Worm (Caenorhabditis elegans) whole organism, late embryonic: ENCODE measurements around the gene slfl-4.
"Not testable (repeated sequence)": the region's sequence is repeated elsewhere in the genome, so short reads cannot be mapped to it uniquely, and the experiment has no call there.

Source experiments
- C38D4.7 ChIP-seq: fragments of 200-800 bp; sonication (Bioruptor generic); optimal IDR thresholded peaks from 2 replicates; lab custom pipeline; 2018; ENCODE audit warnings: mild to moderate bottlenecking, missing genetic modification characterization, moderate library complexity, missing compliant biosample characterization
- F13H6.1 ChIP-seq: sonication (generic microtip); optimal IDR thresholded peaks from 2 replicates; lab custom pipeline; 2016; ENCODE audit warnings: missing genetic modification characterization, missing compliant biosample characterization
- K09A11.1 ChIP-seq: sonication (generic microtip); optimal IDR thresholded peaks from 2 replicates; lab custom pipeline; 2017; ENCODE audit warnings: antibody characterized with exemption, mild to moderate bottlenecking, missing genetic modification characterization, missing compliant biosample characterization; ENCODE audit not compliant: insufficient read depth
- T23F11.4 ChIP-seq: fragments of 200-800 bp; sonication (Bioruptor generic); optimal IDR thresholded peaks from 2 replicates; lab custom pipeline; 2018; ENCODE audit warnings: mild to moderate bottlenecking, missing genetic modification characterization, missing compliant biosample characterization
- Y22D7AL.16 ChIP-seq: sonication (generic microtip); optimal IDR thresholded peaks from 2 replicates; lab custom pipeline; 2016; ENCODE audit warnings: missing genetic modification characterization, missing compliant biosample characterization
- ahr-1 ChIP-seq: sonication (generic microtip); optimal IDR thresholded peaks from 2 replicates; lab custom pipeline; 2016; ENCODE audit warnings: missing genetic modification characterization, missing compliant biosample characterization
- ceh-18 ChIP-seq: sonication (generic microtip); optimal IDR thresholded peaks from 2 replicates; lab custom pipeline; 2016; ENCODE audit warnings: missing genetic modification characterization, missing compliant biosample characterization
- ceh-19 ChIP-seq: fragments of 200-800 bp; sonication (Bioruptor generic); optimal IDR thresholded peaks from 2 replicates; lab custom pipeline; 2018; ENCODE audit warnings: mild to moderate bottlenecking, missing genetic modification characterization, missing compliant biosample characterization
- ceh-2 ChIP-seq: sonication (generic microtip); optimal IDR thresholded peaks from 2 replicates; lab custom pipeline; 2016; ENCODE audit warnings: missing genotype, missing genetic modification characterization, missing compliant biosample characterization
- ceh-22 ChIP-seq: sonication (generic microtip); optimal IDR thresholded peaks from 2 replicates; lab custom pipeline; 2017; ENCODE audit warnings: missing biosample characterization, missing genetic modification characterization
- ceh-24 ChIP-seq: sonication (generic microtip); optimal IDR thresholded peaks from 2 replicates; lab custom pipeline; 2016; ENCODE audit warnings: mild to moderate bottlenecking, missing genetic modification characterization, missing compliant biosample characterization
- ceh-45 ChIP-seq: fragments of 200-800 bp; sonication (Bioruptor generic); IDR thresholded peaks from 2 replicates; pipeline ENCODE4 v1.3.6; 2022; ENCODE audit warnings: missing genetic modification reagents, missing genetic modification characterization, missing compliant biosample characterization
- ceh-6 ChIP-seq: fragments of 200-800 bp; sonication (Bioruptor generic); optimal IDR thresholded peaks from 2 replicates; lab custom pipeline; 2018; ENCODE audit warnings: mild to moderate bottlenecking, missing genetic modification characterization, missing compliant biosample characterization
- dmd-4 ChIP-seq: sonication (generic microtip); optimal IDR thresholded peaks from 2 replicates; lab custom pipeline; 2016; ENCODE audit warnings: borderline replicate concordance, missing genetic modification characterization, missing compliant biosample characterization
- dve-1 ChIP-seq: sonication (generic microtip); optimal IDR thresholded peaks from 2 replicates; lab custom pipeline; 2017; ENCODE audit warnings: antibody characterized with exemption, mild to moderate bottlenecking, missing genetic modification characterization, missing compliant biosample characterization
- elt-2 ChIP-seq: sonication (generic microtip); optimal IDR thresholded peaks from 2 replicates; lab custom pipeline; 2016; ENCODE audit warnings: missing genetic modification reagents, missing genetic modification characterization, missing compliant biosample characterization
- ets-4 ChIP-seq: sonication (generic microtip); optimal IDR thresholded peaks from 2 replicates; lab custom pipeline; 2016; ENCODE audit warnings: missing genetic modification characterization, missing compliant biosample characterization
- eyg-1 ChIP-seq: sonication (generic microtip); optimal IDR thresholded peaks from 2 replicates; lab custom pipeline; 2016; ENCODE audit warnings: missing genotype, missing genetic modification characterization, missing compliant biosample characterization
- fax-1 ChIP-seq: sonication (generic microtip); optimal IDR thresholded peaks from 2 replicates; lab custom pipeline; 2016; ENCODE audit warnings: missing genotype, missing genetic modification characterization, missing compliant biosample characterization
- gmeb-2 ChIP-seq: sonication (generic microtip); optimal IDR thresholded peaks from 2 replicates; lab custom pipeline; 2016; ENCODE audit warnings: missing genetic modification characterization, inconsistent platforms, missing compliant biosample characterization
- hlh-30 ChIP-seq: sonication (generic microtip); optimal IDR thresholded peaks from 2 replicates; lab custom pipeline; 2017; ENCODE audit warnings: antibody characterized with exemption, missing genetic modification characterization, missing compliant biosample characterization; ENCODE audit not compliant: insufficient read depth
- lim-6 ChIP-seq: sonication (generic microtip); optimal IDR thresholded peaks from 2 replicates; lab custom pipeline; 2016; ENCODE audit warnings: missing genetic modification characterization, missing compliant biosample characterization
- nhr-11 ChIP-seq: fragments of 150-350 bp; optimal IDR thresholded peaks from 2 replicates; lab custom pipeline; 2014; ENCODE audit warnings: missing biosample characterization, missing genetic modification characterization
- npax-4 ChIP-seq: sonication (generic microtip); optimal IDR thresholded peaks from 2 replicates; lab custom pipeline; 2016; ENCODE audit warnings: missing genetic modification characterization, missing compliant biosample characterization
- pax-1 ChIP-seq: fragments of 150-350 bp; optimal IDR thresholded peaks from 2 replicates; lab custom pipeline; 2014; ENCODE audit warnings: missing biosample characterization, missing genetic modification characterization
- pha-2 ChIP-seq: sonication (generic microtip); optimal IDR thresholded peaks from 2 replicates; lab custom pipeline; 2017; ENCODE audit warnings: mild to moderate bottlenecking, missing genetic modification characterization, missing compliant biosample characterization
- pha-4 ChIP-seq: fragments of 150-350 bp; optimal IDR thresholded peaks from 2 replicates; lab custom pipeline; 2018; ENCODE audit warnings: missing biosample characterization, missing genetic modification reagents, missing genetic modification characterization
- pqm-1 ChIP-seq: sonication (generic microtip); optimal IDR thresholded peaks from 2 replicates; lab custom pipeline; 2016; ENCODE audit warnings: missing genetic modification characterization, missing compliant biosample characterization
- rnt-1 ChIP-seq: sonication (generic microtip); optimal IDR thresholded peaks from 2 replicates; lab custom pipeline; 2016; ENCODE audit warnings: missing genetic modification characterization, missing compliant biosample characterization
- sdc-2 ChIP-seq: sonication (generic microtip); optimal IDR thresholded peaks from 2 replicates; lab custom pipeline; 2016; ENCODE audit warnings: missing genotype, missing genetic modification characterization, missing compliant biosample characterization
- sox-4 ChIP-seq: sonication (generic microtip); optimal IDR thresholded peaks from 2 replicates; lab custom pipeline; 2017; ENCODE audit warnings: mild to moderate bottlenecking, missing genetic modification characterization, inconsistent platforms, missing compliant biosample characterization
- syd-9 ChIP-seq: sonication (generic microtip); optimal IDR thresholded peaks from 2 replicates; lab custom pipeline; 2016; ENCODE audit warnings: mild to moderate bottlenecking, missing genetic modification characterization, moderate library complexity, missing compliant biosample characterization
- tbx-2 ChIP-seq: sonication (generic microtip); optimal IDR thresholded peaks from 2 replicates; lab custom pipeline; 2016; ENCODE audit warnings: missing genetic modification characterization, missing compliant biosample characterization
- unc-3 ChIP-seq, 2 experiments: fragments of 200-800 bp in 1 of 2; sonication (Bioruptor generic) in 1 of 2; sonication (generic microtip) in 1 of 2; conservative IDR thresholded peaks in 1 of 2; optimal IDR thresholded peaks in 1 of 2; 2 replicates each; pipeline versions ENCODE4 v1.3.6 to Lab custom; 2016 to 2022; ENCODE audit warnings: missing compliant biosample characterization in 2 of 2, missing genetic modification characterization in 2 of 2, missing genetic modification reagents in 1 of 2
- unc-42 ChIP-seq: sonication (generic microtip); optimal IDR thresholded peaks from 2 replicates; lab custom pipeline; 2016; ENCODE audit warnings: missing genotype, missing genetic modification characterization, missing compliant biosample characterization
- unc-86 ChIP-seq: sonication (generic microtip); optimal IDR thresholded peaks from 2 replicates; lab custom pipeline; 2016; ENCODE audit warnings: missing genetic modification characterization, missing compliant biosample characterization

The slfl-4 gene

DNA sequence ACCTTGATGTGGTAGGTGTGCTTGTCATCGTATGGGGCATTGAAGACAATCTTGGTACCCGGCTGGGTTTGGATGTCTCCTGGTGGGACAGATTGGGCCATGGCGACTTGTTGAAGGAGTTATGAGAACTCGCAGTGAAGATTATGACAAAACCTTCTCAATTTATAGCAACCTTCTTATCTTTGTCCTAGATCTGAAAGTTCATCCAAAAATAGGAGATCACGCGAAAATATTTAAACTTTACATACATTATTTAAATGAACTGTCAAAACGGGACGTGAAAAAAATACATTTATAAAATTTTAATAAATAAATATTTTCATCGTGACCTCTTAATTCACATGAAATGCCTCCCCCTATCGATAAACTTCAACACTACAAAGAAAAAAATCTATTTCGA is 38.7 kb downstream of the slfl-4 start, which contains the start of the genes msp-59 and ZK354.2:
Gene msp-59 (minus strand): TSS at position 101 of the 400 bp plus-strand sequence.
Gene ZK354.2 (plus strand): TSS at position 395 of the 400 bp plus-strand sequence.
- not testable (repeated sequence) for TF ChIP-seq ceh-18; gmeb-2 (tag; lab: Kevin White, UChicago); F13H6.1 (tag; lab: Kevin White, UChicago)

DNA sequence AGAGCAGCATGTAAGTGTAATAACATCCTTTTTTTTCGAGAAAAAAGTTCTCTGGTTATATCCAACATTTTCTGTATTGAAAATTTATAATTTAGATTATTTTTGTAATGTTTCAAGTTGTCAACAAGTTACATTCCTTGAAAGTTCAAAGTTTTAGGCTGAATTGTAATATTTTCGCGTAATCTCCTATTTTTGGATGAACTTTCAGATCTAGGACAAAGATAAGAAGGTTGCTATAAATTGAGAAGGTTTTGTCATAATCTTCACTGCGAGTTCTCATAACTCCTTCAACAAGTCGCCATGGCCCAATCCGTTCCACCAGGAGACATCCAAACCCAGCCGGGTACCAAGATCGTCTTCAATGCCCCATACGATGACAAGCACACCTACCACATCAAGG is 41.9 kb downstream of the slfl-4 start, which contains the start of gene msp-65:
Gene msp-65 (plus strand): TSS at position 301 of the 400 bp plus-strand sequence.
- not testable (repeated sequence) for TF ChIP-seq npax-4; ets-4 (tag; lab: Kevin White, UChicago); lim-6 (tag; lab: Kevin White, UChicago)

DNA sequence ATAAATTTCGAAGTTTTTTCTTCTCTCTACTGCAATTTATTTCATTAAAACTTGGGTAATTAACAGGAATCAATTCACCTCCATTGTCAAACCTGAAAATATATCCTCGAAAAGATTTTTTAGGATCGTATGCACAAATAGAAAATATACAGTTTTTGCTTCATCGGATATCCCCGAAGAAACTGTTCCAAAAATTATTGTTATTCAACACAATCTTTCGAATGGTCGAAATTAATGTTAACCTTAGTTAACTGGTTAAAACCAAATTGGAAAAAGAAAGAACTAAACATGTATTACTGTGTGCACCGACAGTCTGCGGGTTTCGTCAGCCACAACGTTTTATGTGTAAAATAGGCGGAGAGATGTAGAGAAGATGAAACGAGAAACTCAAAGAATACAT is 42.8 kb downstream of the slfl-4 start:
- TF ChIP-seq sox-4 (tag; lab: Kevin White, UChicago) (no peak), ceh-22 (tag; lab: Kevin White, UChicago) (no peak), ceh-19 (GFP tag; lab: Kevin White, UChicago) (no peak), ahr-1 (tag; lab: Kevin White, UChicago) (no peak), tbx-2 (tag; lab: Kevin White, UChicago) (no peak), hlh-30 (tag; lab: Kevin White, UChicago) (no peak), ceh-6 (GFP tag; lab: Kevin White, UChicago) (no peak), pha-4 (tag; lab: Kevin White, UChicago) (no peak), T23F11.4 (GFP tag; lab: Kevin White, UChicago) (no peak), nhr-11 (tag; lab: Kevin White, UChicago) (no peak), ceh-24 (tag; lab: Kevin White, UChicago) (no peak), unc-42 (tag; lab: Kevin White, UChicago) (no peak), unc-3 (GFP tag; conservative IDR thresholded peaks at IDR 0.05; lab: Robert Waterston, UW) (no peak), unc-3 (tag; optimal IDR thresholded peaks at IDR 0.05; lab: Kevin White, UChicago) (no peak), K09A11.1 (no peak), dve-1 (tag; lab: Kevin White, UChicago) (no peak), npax-4 (no peak), syd-9 (tag; lab: Kevin White, UChicago) (no peak), pax-1 (no peak), elt-2 (no peak)

- TF ChIP-seq unc-3 (GFP tag; conservative IDR thresholded peaks at IDR 0.05; lab: Robert Waterston, UW) (no peak), unc-3 (tag; optimal IDR thresholded peaks at IDR 0.05; lab: Kevin White, UChicago) (no peak), hlh-30 (tag; lab: Kevin White, UChicago) (no peak), dmd-4 (no peak), ceh-2 (tag; lab: Kevin White, UChicago) (no peak), sdc-2 (tag; lab: Kevin White, UChicago) (no peak), eyg-1 (tag; lab: Kevin White, UChicago) (no peak), npax-4 (no peak), Y22D7AL.16 (tag; lab: Kevin White, UChicago) (no peak), ceh-19 (GFP tag; lab: Kevin White, UChicago) (no peak), C38D4.7 (GFP tag; lab: Kevin White, UChicago) (no peak), pqm-1 (tag; lab: Kevin White, UChicago) (no peak), elt-2 (no peak), ceh-45 (GFP tag; lab: Robert Waterston, UW) (no peak), pha-2 (tag; lab: Kevin White, UChicago) (no peak), fax-1 (no peak), unc-86 (tag; lab: Kevin White, UChicago) (no peak), ets-4 (tag; lab: Kevin White, UChicago) (no peak), rnt-1 (tag; lab: Kevin White, UChicago) (no peak), dve-1 (tag; lab: Kevin White, UChicago) (no peak), pha-4 (tag; lab: Kevin White, UChicago) (no peak)
Measured at ce11 chrIV:5318835-5319303, 44.5 kb downstream of the slfl-4 start, which contains the start of gene slc-46A. TSS of gene slc-46A (plus strand) at chrIV:5319253.
